Worm (Caenorhabditis elegans) whole organism, late embryonic: ENCODE results near the gene K08H2.4.

Source experiments
- T23F11.4 ChIP-seq: fragments of 200-800 bp; sonication (Bioruptor generic); optimal IDR thresholded peaks from 2 replicates; lab custom pipeline; 2018; ENCODE audit warnings: mild to moderate bottlenecking, missing genetic modification characterization, missing compliant biosample characterization
- Y22D7AL.16 ChIP-seq: sonication (generic microtip); optimal IDR thresholded peaks from 2 replicates; lab custom pipeline; 2016; ENCODE audit warnings: missing genetic modification characterization, missing compliant biosample characterization
- ama-1 ChIP-seq: fragments of 150-350 bp; optimal IDR thresholded peaks from 2 replicates; lab custom pipeline; 2014
- fkh-10 ChIP-seq: fragments of 150-350 bp; optimal IDR thresholded peaks from 2 replicates; lab custom pipeline; 2014; ENCODE audit warnings: missing biosample characterization, missing genetic modification reagents, missing genetic modification characterization
- hlh-8 ChIP-seq: sonication (generic microtip); optimal IDR thresholded peaks from 2 replicates; lab custom pipeline; 2016; ENCODE audit warnings: missing genotype, missing genetic modification characterization, missing compliant biosample characterization
- rnt-1 ChIP-seq: sonication (generic microtip); optimal IDR thresholded peaks from 2 replicates; lab custom pipeline; 2016; ENCODE audit warnings: missing genetic modification characterization, missing compliant biosample characterization
- tbx-2 ChIP-seq: sonication (generic microtip); optimal IDR thresholded peaks from 2 replicates; lab custom pipeline; 2016; ENCODE audit warnings: missing genetic modification characterization, missing compliant biosample characterization
- unc-42 ChIP-seq: sonication (generic microtip); optimal IDR thresholded peaks from 2 replicates; lab custom pipeline; 2016; ENCODE audit warnings: missing genotype, missing genetic modification characterization, missing compliant biosample characterization

ce11 chrX:13206011-13206410 lies 32.3 kb upstream of the K08H2.4 start:
- TF ChIP-seq Y22D7AL.16 (no peak), rnt-1 (tag; lab: Kevin White, UChicago) (no peak), T23F11.4 (GFP tag; lab: Kevin White, UChicago) (no peak), unc-42 (tag; lab: Kevin White, UChicago) (no peak), fkh-10 (GFP tag; lab: Kevin White, UChicago) (no peak), ama-1 (no peak), tbx-2 (tag; lab: Kevin White, UChicago) (no peak), hlh-8 (tag; lab: Kevin White, UChicago) (no peak)
